Worm (Caenorhabditis elegans): ENCODE data around the gene K09D9.3.

K09D9.3 gene

ce11 chrV:3987616-3988015 is 31.7 kb upstream of the K09D9.3 start, which contains the start of gene nlp-28 (continued):
- TF ChIP-seq F16B12.6 (tag; optimal IDR thresholded peaks at IDR 0.05) = no peak
- no peak for TF ChIP-seq swsn-7 (tag; optimal IDR thresholded peaks at IDR 0.05)
- peak; percentile 17 for TF ChIP-seq tbx-2 (tag; optimal IDR thresholded peaks at IDR 0.05)
- no peak for TF ChIP-seq isw-1 (GFP tag; IDR thresholded peaks at IDR 0.05)
- no peak for TF ChIP-seq blmp-1 (tag; optimal IDR thresholded peaks at IDR 0.05)
- TF ChIP-seq nhr-85 (tag) = peak; percentile 77
- TF ChIP-seq fkh-4 (tag; optimal IDR thresholded peaks at IDR 0.05; ENCODE audit: borderline replicate concordance) = no peak
- no peak for TF ChIP-seq sox-4 (tag; optimal IDR thresholded peaks at IDR 0.05)
- no peak for TF ChIP-seq vab-15 (tag; optimal IDR thresholded peaks at IDR 0.05)
- no peak for TF ChIP-seq mep-1 (tag; optimal IDR thresholded peaks at IDR 0.05)
- TF ChIP-seq nhr-90 (tag; optimal IDR thresholded peaks at IDR 0.05; ENCODE audit: poor library complexity) = no peak
- no peak for TF ChIP-seq ztf-4 (tag; optimal IDR thresholded peaks at IDR 0.05)
- no peak for TF ChIP-seq nhr-28 (tag; optimal IDR thresholded peaks at IDR 0.05)
- peak; percentile 54 for TF ChIP-seq nhr-20 (tag; optimal IDR thresholded peaks at IDR 0.05)
- no peak for TF ChIP-seq ztf-11 (tag; optimal IDR thresholded peaks at IDR 0.05)
- no peak for TF ChIP-seq fkh-8 (tag; optimal IDR thresholded peaks at IDR 0.05)
- no peak for TF ChIP-seq nhr-11 (tag; optimal IDR thresholded peaks at IDR 0.05)
- TF ChIP-seq lir-3 (tag; optimal IDR thresholded peaks at IDR 0.05; ENCODE audit: poor library complexity) = no peak
- TF ChIP-seq lin-15B (tag; optimal IDR thresholded peaks at IDR 0.05) = no peak
- no peak for TF ChIP-seq zag-1 (tag; optimal IDR thresholded peaks at IDR 0.05)
- no peak for TF ChIP-seq aly-2 (tag; optimal IDR thresholded peaks at IDR 0.05)

DNA sequence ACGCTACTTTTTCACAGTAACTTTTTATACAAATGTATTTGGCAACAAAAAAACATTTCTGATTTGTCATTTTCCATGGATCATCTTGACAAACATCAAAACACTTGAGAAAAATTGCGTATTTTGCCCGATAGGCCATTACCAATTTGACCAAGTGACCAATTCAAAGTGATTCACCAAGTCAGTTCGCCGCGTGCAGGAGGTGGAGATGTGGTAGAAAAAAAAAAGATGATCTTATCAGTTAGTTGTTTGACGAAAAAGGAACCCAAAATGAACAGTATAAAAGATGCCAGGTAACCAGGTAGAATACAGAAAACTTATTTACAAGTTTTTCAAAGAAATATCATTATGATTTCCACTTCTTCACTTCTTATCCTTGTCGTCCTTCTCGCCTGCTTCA is 30.2 kb upstream of the K09D9.3 start, which contains the start of gene nlp-27:
Gene nlp-27 (plus strand): TSS at position 309 of the 400 bp plus-strand sequence.
- TF ChIP-seq nhr-12 (tag; optimal IDR thresholded peaks at IDR 0.05) = no peak
- TF ChIP-seq lin-14 (GFP tag; optimal IDR thresholded peaks at IDR 0.05) = peak; percentile 18
- peak; percentile 36 for TF ChIP-seq blmp-1 (tag; optimal IDR thresholded peaks at IDR 0.05)
- no peak for TF ChIP-seq irx-1 (tag; optimal IDR thresholded peaks at IDR 0.05)
- no peak for TF ChIP-seq unc-62 (GFP tag; optimal IDR thresholded peaks at IDR 0.05)
- TF ChIP-seq nhr-71 (tag; optimal IDR thresholded peaks at IDR 0.05) = peak; percentile 4
- peak; percentile 83 for TF ChIP-seq nhr-85 (tag)
- no peak for TF ChIP-seq hpl-2 (GFP tag; optimal IDR thresholded peaks at IDR 0.05)
- no peak for TF ChIP-seq efl-1 (optimal IDR thresholded peaks at IDR 0.05)
- peak in 1 of 2 experiments; percentile 49 for TF ChIP-seq efl-1 (GFP tag; optimal IDR thresholded peaks at IDR 0.05 in 1 of 2)
- no peak for TF ChIP-seq sptf-1 (tag; optimal IDR thresholded peaks at IDR 0.05)
- no peak for TF ChIP-seq xbp-1 (tag; optimal IDR thresholded peaks at IDR 0.05)
- TF ChIP-seq swsn-7 (tag; optimal IDR thresholded peaks at IDR 0.05) = no peak
- no peak for TF ChIP-seq snu-23 (GFP tag; optimal IDR thresholded peaks at IDR 0.05)
- TF ChIP-seq nhr-90 (tag; optimal IDR thresholded peaks at IDR 0.05; ENCODE audit: poor library complexity) = peak; percentile 9
- TF ChIP-seq pag-3 (tag; optimal IDR thresholded peaks at IDR 0.05; ENCODE audit: borderline replicate concordance, insufficient read depth) = no peak
- peak; percentile 27 for TF ChIP-seq nhr-20 (tag; optimal IDR thresholded peaks at IDR 0.05)
- peak in 2 of 6 experiments; percentile 16 to 42 for TF ChIP-seq elt-3 (tag; optimal IDR thresholded peaks at IDR 0.05)
- no peak for TF ChIP-seq mep-1 (tag; optimal IDR thresholded peaks at IDR 0.05)

- TF ChIP-seq nhr-76 (tag; optimal IDR thresholded peaks at IDR 0.05) = no peak
- TF ChIP-seq fkh-10 (GFP tag; optimal IDR thresholded peaks at IDR 0.05) = no peak
- TF ChIP-seq pag-3 (tag; optimal IDR thresholded peaks at IDR 0.05; ENCODE audit: borderline replicate concordance, insufficient read depth) = no peak
- peak; percentile 47 for TF ChIP-seq nhr-71 (tag; optimal IDR thresholded peaks at IDR 0.05)
- TF ChIP-seq elt-3 (tag; optimal IDR thresholded peaks at IDR 0.05) = peak in 1 of 6 experiments; percentile 37
- TF ChIP-seq efl-1 (optimal IDR thresholded peaks at IDR 0.05) = no peak
- TF ChIP-seq efl-1 (GFP tag; optimal IDR thresholded peaks at IDR 0.05 in 1 of 2) = peak in 1 of 2 experiments; percentile 56
- no peak for TF ChIP-seq dsc-1 (tag; optimal IDR thresholded peaks at IDR 0.05)
- no peak for TF ChIP-seq dpl-1 (GFP tag; optimal IDR thresholded peaks at IDR 0.05)
- peak; percentile 21 for TF ChIP-seq tbx-2 (tag; optimal IDR thresholded peaks at IDR 0.05)
- TF ChIP-seq mdl-1 (tag; optimal IDR thresholded peaks at IDR 0.05) = no peak
- TF ChIP-seq snu-23 (GFP tag; optimal IDR thresholded peaks at IDR 0.05) = no peak
- no peak for TF ChIP-seq irx-1 (tag; optimal IDR thresholded peaks at IDR 0.05)
- TF ChIP-seq unc-130 (tag; optimal IDR thresholded peaks at IDR 0.05) = no peak
- TF ChIP-seq lin-35 (GFP tag; optimal IDR thresholded peaks at IDR 0.05) = peak in 1 of 2 experiments; percentile 48
- no peak for TF ChIP-seq ztf-11 (tag; optimal IDR thresholded peaks at IDR 0.05)
- no peak for TF ChIP-seq unc-86 (tag; optimal IDR thresholded peaks at IDR 0.05)
- TF ChIP-seq nhr-90 (tag; optimal IDR thresholded peaks at IDR 0.05; ENCODE audit: poor library complexity) = peak; percentile 2
- TF ChIP-seq ceh-90 (tag; optimal IDR thresholded peaks at IDR 0.05) = no peak
- TF ChIP-seq grh-1 (GFP tag; IDR thresholded peaks at IDR 0.05) = peak; percentile 58
- TF ChIP-seq nhr-20 (tag; optimal IDR thresholded peaks at IDR 0.05) = peak; percentile 56
- TF ChIP-seq fos-1 (tag; optimal IDR thresholded peaks at IDR 0.05) = no peak
- TF ChIP-seq nhr-85 (tag) = peak; percentile 86
- TF ChIP-seq C16A3.4 (tag; optimal IDR thresholded peaks at IDR 0.05) = no peak
Measured at ce11 chrV:3992334-3992733, 27.0 kb upstream of the K09D9.3 start.

All from whole organism, L1 larva.